Fruit fly (Drosophila melanogaster) whole organism, embryonic: ENCODE measurements around the gene Mst98Ca.

Source experiments
- Aef1 ChIP-seq: fragments of 200-800 bp; sonication (Bioruptor generic); IDR thresholded peaks from 3 replicates; pipeline ENCODE4 v1.3.6; 2022; ENCODE audit warnings: missing biosample characterization, missing genetic modification characterization
- Antp ChIP-seq: fragments of 200-800 bp; sonication (Bioruptor generic); optimal IDR thresholded peaks from 3 replicates; lab custom pipeline; 2016; ENCODE audit warnings: missing biosample characterization, missing genetic modification characterization
- B-H1 ChIP-seq: fragments of 200-800 bp; sonication (Bioruptor generic); IDR thresholded peaks from 3 replicates; pipeline ENCODE4 v1.3.6; 2022; ENCODE audit warnings: missing biosample characterization, missing genetic modification characterization
- Bdp1 ChIP-seq: fragments of 200-800 bp; sonication (Bioruptor generic); optimal IDR thresholded peaks from 3 replicates; lab custom pipeline; 2016; ENCODE audit warnings: missing biosample characterization, missing genetic modification characterization
- C15 ChIP-seq: fragments of 200-800 bp; sonication (Bioruptor generic); IDR thresholded peaks from 3 replicates; pipeline ENCODE4 v1.3.6; 2022; ENCODE audit warnings: missing biosample characterization, missing genetic modification characterization
- CG1024 ChIP-seq: fragments of 200-800 bp; sonication (Bioruptor generic); IDR thresholded peaks from 2 replicates; pipeline ENCODE4 v1.3.6; 2022; ENCODE audit warnings: missing biosample characterization, missing genetic modification characterization
- CG11247 ChIP-seq: fragments of 200-800 bp; sonication (Bioruptor generic); IDR thresholded peaks from 2 replicates; pipeline ENCODE4 v1.3.6; 2022; ENCODE audit warnings: missing biosample characterization, missing genetic modification characterization
- CG13624 ChIP-seq: fragments of 200-800 bp; sonication (Bioruptor generic); optimal IDR thresholded peaks from 2 replicates; lab custom pipeline; 2016; ENCODE audit warnings: missing biosample characterization, missing genetic modification characterization
- CG2116 ChIP-seq: fragments of 200-800 bp; sonication (Bioruptor generic); optimal IDR thresholded peaks from 3 replicates; lab custom pipeline; 2018; ENCODE audit warnings: missing biosample characterization, mild to moderate bottlenecking, missing genetic modification characterization
- CG31441 ChIP-seq: fragments of 200-800 bp; sonication (Bioruptor generic); IDR thresholded peaks from 2 replicates; pipeline ENCODE4 v1.3.6; 2022; ENCODE audit warnings: missing biosample characterization, missing genetic modification characterization
- CG34224 ChIP-seq: fragments of 200-800 bp; sonication (Bioruptor generic); IDR thresholded peaks from 3 replicates; pipeline ENCODE4 v1.3.6; 2022; ENCODE audit warnings: missing biosample characterization, missing genetic modification characterization; ENCODE audit not compliant: partially characterized antibody
- CG4360 ChIP-seq: fragments of 200-800 bp; sonication (Bioruptor generic); IDR thresholded peaks from 2 replicates; pipeline ENCODE4 v1.3.6; 2022; ENCODE audit warnings: missing biosample characterization, missing genetic modification characterization
- CG7745 ChIP-seq: fragments of 200-800 bp; sonication (Bioruptor generic); optimal IDR thresholded peaks from 2 replicates; lab custom pipeline; 2018; ENCODE audit warnings: missing biosample characterization, mild to moderate bottlenecking, missing genetic modification characterization, moderate library complexity
- CG7963 ChIP-seq: fragments of 200-800 bp; sonication (Bioruptor generic); IDR thresholded peaks from 3 replicates; pipeline ENCODE4 v1.3.6; 2022; ENCODE audit warnings: missing biosample characterization, missing genetic modification characterization; ENCODE audit not compliant: partially characterized antibody
- CG8924 ChIP-seq: fragments of 200-800 bp; optimal IDR thresholded peaks from 3 replicates; lab custom pipeline; 2019; ENCODE audit warnings: missing biosample characterization, mild to moderate bottlenecking, missing genetic modification characterization, moderate library complexity
- Deaf1 ChIP-seq: fragments of 200-800 bp; optimal IDR thresholded peaks from 3 replicates; lab custom pipeline; 2019; ENCODE audit warnings: missing biosample characterization, mild to moderate bottlenecking, missing genetic modification characterization, moderate library complexity
- Ets97D ChIP-seq: fragments of 200-800 bp; sonication (Bioruptor generic); optimal IDR thresholded peaks from 3 replicates; lab custom pipeline; 2016; ENCODE audit warnings: missing biosample characterization, missing genetic modification characterization
- Hr3 ChIP-seq: fragments of 200-800 bp; sonication (Bioruptor generic); optimal IDR thresholded peaks from 3 replicates; lab custom pipeline; 2016; ENCODE audit warnings: missing biosample characterization, missing genetic modification characterization
- Jarid2 ChIP-seq: fragments of 200-800 bp; sonication (Bioruptor generic); optimal IDR thresholded peaks from 3 replicates; lab custom pipeline; 2017; ENCODE audit warnings: mild to moderate bottlenecking, missing biosample characterization, missing genetic modification reagents, missing genetic modification characterization
- Lpt ChIP-seq: fragments of >200 bp; optimal IDR thresholded peaks from 2 replicates; lab custom pipeline; 2018; ENCODE audit warnings: missing biosample characterization, missing genetic modification characterization
- MESR4 ChIP-seq: fragments of 200-800 bp; sonication (Bioruptor generic); optimal IDR thresholded peaks from 2 replicates; lab custom pipeline; 2018; ENCODE audit warnings: missing biosample characterization, mild to moderate bottlenecking, missing genetic modification characterization, moderate library complexity
- Meics ChIP-seq: fragments of 200-800 bp; sonication (Bioruptor generic); optimal IDR thresholded peaks from 2 replicates; lab custom pipeline; 2017; ENCODE audit warnings: missing biosample characterization, mild to moderate bottlenecking, missing genetic modification characterization
- Mes4 ChIP-seq: fragments of 200-800 bp; sonication (Bioruptor generic); optimal IDR thresholded peaks from 2 replicates; lab custom pipeline; 2016; ENCODE audit warnings: missing biosample characterization, missing genetic modification characterization
- NC2α ChIP-seq: fragments of 200-800 bp; sonication (Bioruptor generic); optimal IDR thresholded peaks from 2 replicates; lab custom pipeline; 2016; ENCODE audit warnings: missing biosample characterization, missing genetic modification characterization
- Nf-YB ChIP-seq: fragments of 200-800 bp; sonication (Bioruptor generic); optimal IDR thresholded peaks from 3 replicates; lab custom pipeline; 2019; ENCODE audit warnings: missing biosample characterization, mild to moderate bottlenecking, missing genetic modification characterization, moderate library complexity
- Ptx1 ChIP-seq: fragments of 200-800 bp; sonication (Bioruptor generic); IDR thresholded peaks from 2 replicates; pipeline ENCODE4 v1.3.6; 2022; ENCODE audit warnings: missing biosample characterization, missing genetic modification characterization
- Usf ChIP-seq: fragments of 200-800 bp; sonication (Bioruptor generic); optimal IDR thresholded peaks from 2 replicates; lab custom pipeline; 2017; ENCODE audit warnings: missing genotype, missing biosample characterization, missing genetic modification characterization
- YL-1 ChIP-seq: fragments of 200-800 bp; sonication (Bioruptor generic); optimal IDR thresholded peaks from 3 replicates; lab custom pipeline; 2017; ENCODE audit warnings: missing biosample characterization, mild to moderate bottlenecking, missing genetic modification characterization
- ato ChIP-seq: fragments of 200-800 bp; sonication (Bioruptor generic); IDR thresholded peaks from 2 replicates; pipeline ENCODE4 v1.3.6; 2022; ENCODE audit warnings: missing biosample characterization, missing genetic modification characterization; ENCODE audit not compliant: partially characterized antibody
- cato ChIP-seq: fragments of 200-800 bp; sonication (Bioruptor generic); optimal IDR thresholded peaks from 2 replicates; lab custom pipeline; 2016; ENCODE audit warnings: missing biosample characterization, missing genetic modification characterization, borderline replicate concordance
- chinmo ChIP-seq: fragments of 200-800 bp; sonication (Bioruptor generic); IDR thresholded peaks from 4 replicates; pipeline ENCODE4 v1.3.6; 2022; ENCODE audit warnings: missing biosample characterization, missing genetic modification characterization; ENCODE audit not compliant: partially characterized antibody
- da ChIP-seq: fragments of 200-800 bp; sonication (Bioruptor generic); optimal IDR thresholded peaks from 2 replicates; lab custom pipeline; 2016; ENCODE audit warnings: missing biosample characterization, missing genetic modification characterization
- dan ChIP-seq: fragments of 200-800 bp; sonication (Bioruptor generic); IDR thresholded peaks from 2 replicates; pipeline ENCODE4 v1.3.6; 2022; ENCODE audit warnings: missing biosample characterization, missing genetic modification characterization
- danr ChIP-seq: fragments of 200-800 bp; sonication (Bioruptor generic); IDR thresholded peaks from 2 replicates; pipeline ENCODE4 v1.3.6; 2022; ENCODE audit warnings: missing biosample characterization, missing genetic modification characterization
- dati ChIP-seq: fragments of 200-800 bp; sonication (Bioruptor generic); IDR thresholded peaks from 2 replicates; pipeline ENCODE4 v1.3.6; 2022; ENCODE audit warnings: missing biosample characterization, missing genetic modification characterization
- dysf ChIP-seq: fragments of 200-800 bp; sonication (Bioruptor generic); IDR thresholded peaks from 3 replicates; pipeline ENCODE4 v1.3.6; 2022; ENCODE audit warnings: missing biosample characterization, missing genetic modification characterization
- gcm ChIP-seq: fragments of 200-800 bp; sonication (Bioruptor generic); optimal IDR thresholded peaks from 2 replicates; lab custom pipeline; 2019; ENCODE audit warnings: missing biosample characterization, mild to moderate bottlenecking, missing genetic modification characterization, moderate library complexity
- grau ChIP-seq: fragments of 200-800 bp; optimal IDR thresholded peaks from 3 replicates; lab custom pipeline; 2019; ENCODE audit warnings: missing biosample characterization, mild to moderate bottlenecking, missing genetic modification characterization, moderate library complexity
- jumu ChIP-seq: fragments of 200-800 bp; sonication (Bioruptor generic); optimal IDR thresholded peaks from 3 replicates; lab custom pipeline; 2016; ENCODE audit warnings: missing biosample characterization, missing genetic modification characterization
- otp ChIP-seq: fragments of 200-800 bp; sonication (Bioruptor generic); IDR thresholded peaks from 3 replicates; pipeline ENCODE4, ENCODE4 v1.3.6; 2022; ENCODE audit warnings: missing biosample characterization, missing genetic modification characterization
- peb ChIP-seq: fragments of 200-800 bp; sonication (Bioruptor generic); IDR thresholded peaks from 2 replicates; pipeline ENCODE4 v1.3.6; 2022; ENCODE audit warnings: missing biosample characterization, missing genetic modification characterization
- pros ChIP-seq: fragments of 200-800 bp; sonication (Bioruptor generic); optimal IDR thresholded peaks from 3 replicates; lab custom pipeline; 2019; ENCODE audit warnings: missing biosample characterization, mild to moderate bottlenecking, missing genetic modification characterization, moderate library complexity
- row ChIP-seq: fragments of 200-800 bp; sonication (Bioruptor generic); IDR thresholded peaks from 3 replicates; pipeline ENCODE4 v1.3.6; 2022; ENCODE audit warnings: missing biosample characterization, missing genetic modification characterization
- sc ChIP-seq, 3 experiments: fragments of >200 bp in 2 of 3; fragments of 200-800 bp in 1 of 3; sonication (Bioruptor generic) in 1 of 3; optimal IDR thresholded peaks; 2 replicates in 2 of 3; 3 replicates in 1 of 3; lab custom pipeline; 2017; ENCODE audit warnings: mild to moderate bottlenecking in 1 of 3, missing biosample characterization in 1 of 3, missing genetic modification characterization in 1 of 3, missing genetic modification reagents in 1 of 3
- sisA ChIP-seq: fragments of 200-800 bp; sonication (Bioruptor generic); IDR thresholded peaks from 2 replicates; pipeline ENCODE4 v1.3.6; 2022; ENCODE audit warnings: missing biosample characterization, missing genetic modification characterization
- sqz ChIP-seq: fragments of 200-800 bp; sonication (Bioruptor generic); optimal IDR thresholded peaks from 3 replicates; lab custom pipeline; 2018; ENCODE audit warnings: missing biosample characterization, mild to moderate bottlenecking, missing genetic modification characterization
- vvl ChIP-seq: fragments of 200-800 bp; sonication (Bioruptor generic); IDR thresholded peaks from 2 replicates; pipeline ENCODE4 v1.3.6; 2022; ENCODE audit warnings: missing biosample characterization, missing genetic modification characterization
- z ChIP-seq: fragments of 200-800 bp; sonication (Bioruptor generic); IDR thresholded peaks from 3 replicates; pipeline ENCODE4 v1.3.6; 2022; ENCODE audit warnings: missing biosample characterization, missing genetic modification characterization

The Mst98Ca gene

DNA sequence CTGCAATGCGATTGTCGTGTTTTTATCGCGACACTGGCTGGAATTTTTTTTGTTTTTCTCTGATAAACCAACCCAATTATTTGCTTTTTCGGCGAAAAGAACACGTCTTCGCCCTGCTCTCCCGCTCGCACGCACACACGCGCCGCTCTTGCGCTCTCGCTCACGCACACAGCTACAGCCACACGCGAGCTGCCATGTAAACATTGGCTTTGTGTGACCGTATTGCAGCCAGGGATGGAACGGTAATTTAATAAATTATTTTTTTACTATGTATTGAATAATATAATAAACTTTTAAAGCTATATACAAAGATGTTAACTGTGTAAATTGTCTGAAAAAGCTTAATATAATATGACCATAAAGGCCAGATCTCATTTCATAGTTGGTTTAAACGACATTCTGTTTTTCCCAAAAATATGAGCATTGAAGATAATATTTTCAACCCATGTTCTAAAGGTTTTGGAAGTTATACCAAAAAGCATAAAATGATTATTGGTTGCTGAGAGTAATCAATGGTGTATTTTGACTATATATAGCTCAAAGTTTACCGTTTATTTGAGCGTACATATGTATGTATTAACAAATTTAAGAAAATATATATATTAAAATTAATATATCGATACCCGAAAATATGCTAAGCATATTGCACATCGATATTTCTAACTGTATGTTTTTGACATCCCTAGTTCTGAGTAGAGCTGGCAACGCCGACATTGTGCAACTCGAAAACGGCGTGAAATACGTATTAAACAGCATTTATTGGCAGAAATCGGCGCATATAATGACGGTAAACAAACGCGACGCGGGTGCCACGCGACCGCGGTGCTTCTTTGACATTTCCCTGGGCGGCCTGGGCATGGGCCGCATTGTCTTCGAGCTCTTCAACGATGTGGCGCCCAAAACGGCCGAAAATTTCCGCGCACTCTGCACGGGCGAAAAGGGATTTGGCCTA, 48.8 kb downstream of the Mst98Ca start, which contains the start of the genes Gfat2 and Moca-cyp (continued):
- TF ChIP-seq NC2α (GFP tag; lab: Kevin White, UChicago): no peak
- TF ChIP-seq Antp (GFP tag; lab: Kevin White, UChicago): no peak
- 0 out of 2 replicates have a peak, but pooled peaks have one; percentile 25 for TF ChIP-seq dati (GFP tag; lab: Robert Waterston, UW)
- TF ChIP-seq CG11247 (GFP tag; lab: Robert Waterston, UW): peak; percentile 57
- TF ChIP-seq MESR4 (GFP tag; lab: Kevin White, UChicago): peak; percentile 67
- no peak for TF ChIP-seq z (GFP tag; lab: Robert Waterston, UW)
- peak; percentile 71 for TF ChIP-seq grau (tag; lab: Kevin White, UChicago)
- no peak for TF ChIP-seq Lpt (GFP tag; lab: Kevin White, UChicago)
- peak; percentile 23 for TF ChIP-seq Bdp1 (GFP tag; lab: Kevin White, UChicago)
- TF ChIP-seq C15 (GFP tag; lab: Robert Waterston, UW): no peak
- no peak for TF ChIP-seq sc (optimal IDR thresholded peaks at IDR 0.05; lab: Kevin White, UChicago)
- peak; percentile 56 for TF ChIP-seq sc (GFP tag; optimal IDR thresholded peaks at IDR 0.05; lab: Kevin White, UChicago)
- TF ChIP-seq CG8924 (tag; lab: Kevin White, UChicago): peak; percentile 80
- TF ChIP-seq Nf-YB (GFP tag; lab: Kevin White, UChicago): peak; percentile 50
- TF ChIP-seq B-H1 (GFP tag; lab: Robert Waterston, UW): peak; percentile 60
- no peak for TF ChIP-seq da
- peak; percentile 27; the same call in 1 of the 3 replicates for TF ChIP-seq CG34224 (GFP tag; lab: Robert Waterston, UW)
- peak; percentile 32; the same call in 1 of the 3 replicates for TF ChIP-seq CG7963 (GFP tag; lab: Robert Waterston, UW)
- TF ChIP-seq danr (GFP tag; lab: Robert Waterston, UW): no peak
- TF ChIP-seq sqz (GFP tag; lab: Kevin White, UChicago): peak; percentile 81
- no peak for TF ChIP-seq Mes4
- peak; percentile 60 for TF ChIP-seq CG1024 (GFP tag; lab: Robert Waterston, UW)
- peak; percentile 71 for TF ChIP-seq Meics
- peak; percentile 11 for TF ChIP-seq pros (GFP tag; lab: Kevin White, UChicago)
- TF ChIP-seq peb (GFP tag; lab: Robert Waterston, UW): no peak
- no peak for TF ChIP-seq CG13624 (GFP tag; lab: Kevin White, UChicago)
- peak; percentile 59 for TF ChIP-seq Aef1 (GFP tag; lab: Robert Waterston, UW)
- TF ChIP-seq vvl (GFP tag; lab: Robert Waterston, UW): peak; percentile 65
- peak; percentile 60 for TF ChIP-seq sisA (GFP tag; lab: Robert Waterston, UW)
- peak; percentile 38 for TF ChIP-seq Deaf1 (tag; lab: Kevin White, UChicago)
- TF ChIP-seq cato (GFP tag; lab: Kevin White, UChicago): peak; percentile 38
- peak; percentile 15; the same call in 1 of the 3 replicates for TF ChIP-seq otp (GFP tag; lab: Robert Waterston, UW)
- peak; percentile 23 for TF ChIP-seq gcm (GFP tag; lab: Kevin White, UChicago)
- TF ChIP-seq dan (GFP tag; lab: Robert Waterston, UW): no peak
- peak; percentile 71 for TF ChIP-seq Hr3 (GFP tag; lab: Kevin White, UChicago)
- TF ChIP-seq dysf (GFP tag; lab: Robert Waterston, UW): peak; percentile 43; the same call in 2 of the 3 replicates
- TF ChIP-seq Jarid2 (GFP tag; lab: Kevin White, UChicago): no peak
- peak; percentile 22 for TF ChIP-seq CG7745 (tag; lab: Kevin White, UChicago)
- peak; percentile 45 for TF ChIP-seq Usf (GFP tag; lab: Kevin White, UChicago)
- TF ChIP-seq CG4360 (GFP tag; lab: Robert Waterston, UW): 0 out of 2 replicates have a peak, but pooled peaks have one; percentile 35
- no peak for TF ChIP-seq Ets97D (GFP tag; lab: Kevin White, UChicago)
- peak; percentile 69 for TF ChIP-seq YL-1 (GFP tag; lab: Kevin White, UChicago)
- no peak for TF ChIP-seq jumu (GFP tag; lab: Kevin White, UChicago)
- TF ChIP-seq CG2116: peak; percentile 42
- peak; percentile 70; the same call in 1 of the 2 replicates for TF ChIP-seq CG31441
- peak; percentile 27; the same call in 1 of the 2 replicates for TF ChIP-seq ato
- 0 out of 4 replicates have a peak, but pooled peaks have one; percentile 55 for TF ChIP-seq chinmo (GFP tag; lab: Robert Waterston, UW)
- peak; percentile 61; the same call in 1 of the 2 replicates for TF ChIP-seq Ptx1
- TF ChIP-seq row (GFP tag; lab: Robert Waterston, UW): peak; percentile 84
